Fruit fly (Drosophila melanogaster): ENCODE measurements around the gene ImpL2.

Gene ImpL2

DNA sequence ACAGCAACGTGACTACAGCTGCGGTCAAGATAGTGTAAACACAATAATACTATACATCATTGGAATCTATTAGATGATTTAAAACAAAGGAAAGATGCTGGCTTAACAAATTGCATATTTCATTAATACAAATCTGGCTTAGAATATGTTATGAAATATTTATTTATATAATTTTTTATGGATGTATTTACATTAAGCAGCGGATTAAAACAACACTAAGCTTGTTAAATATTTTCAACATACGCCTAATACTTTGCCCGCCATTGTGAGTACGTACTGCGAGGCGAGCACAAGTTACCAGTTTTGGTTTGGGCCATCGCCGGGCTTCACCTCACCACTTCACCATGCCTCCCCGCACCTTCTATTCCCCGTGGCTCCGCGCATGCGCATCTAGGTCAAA lies 34.0 kb upstream of the ImpL2 start (continued):
- TF ChIP-seq Dp (GFP tag; optimal IDR thresholded peaks at IDR 0.05) (no peak), CG14710 (tag; optimal IDR thresholded peaks at IDR 0.05) (peak; percentile 73), gce (GFP tag; IDR thresholded peaks at IDR 0.05) (peak; percentile 61; the same call in 1 of the 3 replicates), NK7.1 (GFP tag; optimal IDR thresholded peaks at IDR 0.05) (no peak), Spps (tag; optimal IDR thresholded peaks at IDR 0.05) (peak; percentile 52), corto (GFP tag; optimal IDR thresholded peaks at IDR 0.05) (no peak), zf30C (GFP tag; optimal IDR thresholded peaks at IDR 0.05) (no peak), gro (GFP tag; optimal IDR thresholded peaks at IDR 0.05) (no peak), CG12104 (GFP tag; optimal IDR thresholded peaks at IDR 0.05) (peak; percentile 29), NfI (GFP tag; optimal IDR thresholded peaks at IDR 0.05) (peak; percentile 65), gcm2 (GFP tag; optimal IDR thresholded peaks at IDR 0.05) (no peak), onecut (GFP tag; IDR thresholded peaks at IDR 0.05) (no peak), Six4 (GFP tag; optimal IDR thresholded peaks at IDR 0.05) (peak; percentile 40), CG2129 (GFP tag; IDR thresholded peaks at IDR 0.05; ENCODE audit: partially characterized antibody) (no peak), fd102C (GFP tag; optimal IDR thresholded peaks at IDR 0.05) (no peak), crc (GFP tag; optimal IDR thresholded peaks at IDR 0.05) (no peak), dmrt11E (tag; optimal IDR thresholded peaks at IDR 0.05) (peak; percentile 68), CG4617 (GFP tag; optimal IDR thresholded peaks at IDR 0.05; ENCODE audit: borderline replicate concordance) (no peak), YL-1 (GFP tag; optimal IDR thresholded peaks at IDR 0.05) (no peak), Mad (GFP tag; optimal IDR thresholded peaks at IDR 0.05) (no peak), CG30431 (GFP tag; optimal IDR thresholded peaks at IDR 0.05) (peak; percentile 23), CG30020 (tag; optimal IDR thresholded peaks at IDR 0.05) (peak; percentile 29), z (GFP tag; IDR thresholded peaks at IDR 0.05) (no peak), hbn (GFP tag; IDR thresholded peaks at IDR 0.05; ENCODE audit: partially characterized antibody) (no peak), CG34376 (GFP tag; optimal IDR thresholded peaks at IDR 0.05) (no peak), pita (GFP tag; optimal IDR thresholded peaks at IDR 0.05) (no peak), tll (GFP tag; optimal IDR thresholded peaks at IDR 0.05) (no peak), CG8944 (GFP tag; optimal IDR thresholded peaks at IDR 0.05) (no peak), trh (GFP tag; optimal IDR thresholded peaks at IDR 0.05) (no peak), Chrac-16 (GFP tag; optimal IDR thresholded peaks at IDR 0.05) (peak; percentile 48), nom (GFP tag; optimal IDR thresholded peaks at IDR 0.05) (peak; percentile 48), CG31224 (GFP tag; IDR thresholded peaks at IDR 0.05) (peak; percentile 20; the same call in 1 of the 2 replicates), CG15073 (GFP tag; optimal IDR thresholded peaks at IDR 0.05) (no peak), wdn (GFP tag; IDR thresholded peaks at IDR 0.05) (0 out of 2 replicates have a peak, but pooled peaks have one; percentile 7), CG15269 (tag; optimal IDR thresholded peaks at IDR 0.05) (peak; percentile 84), fd96Cb (tag; optimal IDR thresholded peaks at IDR 0.05) (peak; percentile 72), CG33557 (GFP tag; optimal IDR thresholded peaks at IDR 0.05) (peak; percentile 69), CG6791 (GFP tag; IDR thresholded peaks at IDR 0.05; ENCODE audit: partially characterized antibody) (0 out of 3 replicates have a peak, but pooled peaks have one; percentile 15), CG15601 (tag; optimal IDR thresholded peaks at IDR 0.05) (peak; percentile 74), CG9609 (GFP tag; optimal IDR thresholded peaks at IDR 0.05) (no peak), Myb (GFP tag; optimal IDR thresholded peaks at IDR 0.05) (no peak), CG11093 (GFP tag; IDR thresholded peaks at IDR 0.05) (0 out of 3 replicates have a peak, but pooled peaks have one; percentile 60), CrebB (tag; optimal IDR thresholded peaks at IDR 0.05) (peak; percentile 60), CG9932 (GFP tag; IDR thresholded peaks at IDR 0.05) (no peak; the same call in 1 of the 2 replicates), bigmax (GFP tag; optimal IDR thresholded peaks at IDR 0.05) (no peak), sd (tag; optimal IDR thresholded peaks at IDR 0.05) (peak; percentile 33), HmgD (GFP tag; optimal IDR thresholded peaks at IDR 0.05) (no peak), CG2199 (GFP tag; IDR thresholded peaks at IDR 0.05) (0 out of 3 replicates have a peak, but pooled peaks have one; percentile 40), slbo (GFP tag; IDR thresholded peaks at IDR 0.05) (no peak; the same call in none of the 2 replicates), chif (GFP tag; optimal IDR thresholded peaks at IDR 0.05) (no peak)

Data from whole organism, embryonic.